Fruit fly (Drosophila melanogaster): Measurements from ENCODE around the gene dos.

The dos gene

dm6 chr3L:2571975-2572374 lies 17.2 kb upstream of the dos start (continued):
- TF ChIP-seq Trl (optimal IDR thresholded peaks at IDR 0.05): no peak
- no peak for TF ChIP-seq Trl (GFP tag; optimal IDR thresholded peaks at IDR 0.05)
- no peak for TF ChIP-seq CG5180 (GFP tag; optimal IDR thresholded peaks at IDR 0.05)
- no peak for TF ChIP-seq dpn (GFP tag; optimal IDR thresholded peaks at IDR 0.05)
- TF ChIP-seq Lpt (GFP tag; optimal IDR thresholded peaks at IDR 0.05): no peak
- TF ChIP-seq Lim3 (GFP tag; IDR thresholded peaks at IDR 0.05): no peak
- TF ChIP-seq CG30431 (GFP tag; optimal IDR thresholded peaks at IDR 0.05): no peak
- no peak for TF ChIP-seq CG34224 (GFP tag; IDR thresholded peaks at IDR 0.05; ENCODE audit: partially characterized antibody)
- no peak for TF ChIP-seq fu2 (GFP tag; optimal IDR thresholded peaks at IDR 0.05)
- no peak for TF ChIP-seq CG11696 (GFP tag; IDR thresholded peaks at IDR 0.05)
- no peak for TF ChIP-seq Hmr (GFP tag; optimal IDR thresholded peaks at IDR 0.05)
- peak; percentile 14 to 42 for TF ChIP-seq Pdp1 (GFP tag; optimal IDR thresholded peaks at IDR 0.05)
- TF ChIP-seq Dref (GFP tag; IDR thresholded peaks at IDR 0.05): no peak
- 0 out of 2 replicates have a peak, but pooled peaks have one; percentile 5 for TF ChIP-seq H2.0 (GFP tag; IDR thresholded peaks at IDR 0.05)
- no peak for TF ChIP-seq hth (optimal IDR thresholded peaks at IDR 0.05)
- no peak for TF ChIP-seq CG15011 (GFP tag; optimal IDR thresholded peaks at IDR 0.05)
- TF ChIP-seq CG3726 (GFP tag; IDR thresholded peaks at IDR 0.05): no peak
- TF ChIP-seq BtbVII (GFP tag; optimal IDR thresholded peaks at IDR 0.05): no peak
- no peak for TF ChIP-seq schlank (tag; optimal IDR thresholded peaks at IDR 0.05)
- TF ChIP-seq stc (GFP tag; IDR thresholded peaks at IDR 0.05): no peak
- no peak for TF ChIP-seq gsb-n (tag; optimal IDR thresholded peaks at IDR 0.05)
- no peak for TF ChIP-seq Fer2 (tag; optimal IDR thresholded peaks at IDR 0.05)
- TF ChIP-seq Nf-YC (tag; optimal IDR thresholded peaks at IDR 0.05): no peak
- TF ChIP-seq Hr78 (GFP tag; optimal IDR thresholded peaks at IDR 0.05): no peak
- 0 out of 2 replicates have a peak, but pooled peaks have one; percentile 47 for TF ChIP-seq CG11085 (GFP tag; IDR thresholded peaks at IDR 0.05)
- TF ChIP-seq CG10462 (GFP tag; optimal IDR thresholded peaks at IDR 0.05): no peak
- no peak for TF ChIP-seq Dip3 (GFP tag; optimal IDR thresholded peaks at IDR 0.05)
- TF ChIP-seq CG15696 (tag; optimal IDR thresholded peaks at IDR 0.05): no peak
- TF ChIP-seq CG6689 (GFP tag; IDR thresholded peaks at IDR 0.05): peak; percentile 64
- peak; percentile 32 for TF ChIP-seq unpg (GFP tag; optimal IDR thresholded peaks at IDR 0.05)
- peak; percentile 60; the same call in 1 of the 3 replicates for TF ChIP-seq ase (GFP tag; IDR thresholded peaks at IDR 0.05)
- no peak for TF ChIP-seq cas (GFP tag; IDR thresholded peaks at IDR 0.05)
- no peak for TF ChIP-seq sc (optimal IDR thresholded peaks at IDR 0.05)
- TF ChIP-seq sc (GFP tag; optimal IDR thresholded peaks at IDR 0.05): no peak
- peak; percentile 35 for TF ChIP-seq gem (tag; optimal IDR thresholded peaks at IDR 0.05)
- no peak for TF ChIP-seq eyg (GFP tag; optimal IDR thresholded peaks at IDR 0.05)
- TF ChIP-seq CG31365 (tag; optimal IDR thresholded peaks at IDR 0.05): no peak
- peak; percentile 15 for TF ChIP-seq CG4424 (GFP tag; optimal IDR thresholded peaks at IDR 0.05)
- no peak for TF ChIP-seq Atf-2 (GFP tag; optimal IDR thresholded peaks at IDR 0.05)
- no peak for TF ChIP-seq H15 (GFP tag; IDR thresholded peaks at IDR 0.05)
- no peak for TF ChIP-seq CG2889 (GFP tag; IDR thresholded peaks at IDR 0.05)
- peak; percentile 49 for TF ChIP-seq bab2 (GFP tag; optimal IDR thresholded peaks at IDR 0.05)

dm6 chr3L:2572907-2573591 lies 16.2 kb upstream of the dos start:
- TF ChIP-seq corto (GFP tag; optimal IDR thresholded peaks at IDR 0.05) (peak; percentile 72), Bgb (GFP tag; IDR thresholded peaks at IDR 0.05; ENCODE audit: partially characterized antibody) (no peak), CG8089 (GFP tag; optimal IDR thresholded peaks at IDR 0.05) (no peak), ara (GFP tag; IDR thresholded peaks at IDR 0.05) (no peak), sd (tag; optimal IDR thresholded peaks at IDR 0.05) (peak; percentile 35), BtbVII (GFP tag; optimal IDR thresholded peaks at IDR 0.05) (no peak), schlank (tag; optimal IDR thresholded peaks at IDR 0.05) (peak; percentile 23), cwo (GFP tag; optimal IDR thresholded peaks at IDR 0.05) (peak; percentile 28), dan (GFP tag; IDR thresholded peaks at IDR 0.05) (no peak), Nf-YA (GFP tag; IDR thresholded peaks at IDR 0.05) (no peak), ken (GFP tag; IDR thresholded peaks at IDR 0.05) (no peak), CG3847 (GFP tag; IDR thresholded peaks at IDR 0.05) (no peak), CG34376 (GFP tag; optimal IDR thresholded peaks at IDR 0.05) (peak; percentile 87), sug (tag; optimal IDR thresholded peaks at IDR 0.05) (peak; percentile 82)
